Worm (Caenorhabditis elegans) whole organism, late embryonic: ENCODE data around the gene C16A3.2.
A peak's percentile ranks its signal among the peaks of the same experiment; 100 is the strongest.

Source experiments
- C08G9.2 ChIP-seq: sonication (generic microtip); optimal IDR thresholded peaks from 2 replicates; lab custom pipeline; 2016; ENCODE audit warnings: mild to moderate bottlenecking, missing genetic modification characterization, moderate library complexity, missing compliant biosample characterization
- K09A11.1 ChIP-seq: sonication (generic microtip); optimal IDR thresholded peaks from 2 replicates; lab custom pipeline; 2017; ENCODE audit warnings: antibody characterized with exemption, mild to moderate bottlenecking, missing genetic modification characterization, missing compliant biosample characterization; ENCODE audit not compliant: insufficient read depth
- T23F11.4 ChIP-seq: fragments of 200-800 bp; sonication (Bioruptor generic); optimal IDR thresholded peaks from 2 replicates; lab custom pipeline; 2018; ENCODE audit warnings: mild to moderate bottlenecking, missing genetic modification characterization, missing compliant biosample characterization
- Y22D7AL.16 ChIP-seq: sonication (generic microtip); optimal IDR thresholded peaks from 2 replicates; lab custom pipeline; 2016; ENCODE audit warnings: missing genetic modification characterization, missing compliant biosample characterization
- ceh-18 ChIP-seq: sonication (generic microtip); optimal IDR thresholded peaks from 2 replicates; lab custom pipeline; 2016; ENCODE audit warnings: missing genetic modification characterization, missing compliant biosample characterization
- ceh-19 ChIP-seq: fragments of 200-800 bp; sonication (Bioruptor generic); optimal IDR thresholded peaks from 2 replicates; lab custom pipeline; 2018; ENCODE audit warnings: mild to moderate bottlenecking, missing genetic modification characterization, missing compliant biosample characterization
- ceh-22 ChIP-seq: sonication (generic microtip); optimal IDR thresholded peaks from 2 replicates; lab custom pipeline; 2017; ENCODE audit warnings: missing biosample characterization, missing genetic modification characterization
- ceh-30 ChIP-seq: fragments of 150-350 bp; optimal IDR thresholded peaks from 2 replicates; lab custom pipeline; 2014; ENCODE audit warnings: missing biosample characterization, missing genetic modification characterization
- ceh-31 ChIP-seq: sonication (generic microtip); optimal IDR thresholded peaks from 2 replicates; lab custom pipeline; 2016; ENCODE audit warnings: missing genetic modification characterization, missing compliant biosample characterization
- ceh-34 ChIP-seq: sonication (generic microtip); optimal IDR thresholded peaks from 2 replicates; lab custom pipeline; 2016; ENCODE audit warnings: mild to moderate bottlenecking, missing genetic modification characterization, missing compliant biosample characterization
- ceh-48 ChIP-seq: sonication (generic microtip); optimal IDR thresholded peaks from 2 replicates; lab custom pipeline; 2016; ENCODE audit warnings: missing genetic modification characterization, inconsistent platforms, missing compliant biosample characterization
- ceh-6 ChIP-seq: fragments of 200-800 bp; sonication (Bioruptor generic); optimal IDR thresholded peaks from 2 replicates; lab custom pipeline; 2018; ENCODE audit warnings: mild to moderate bottlenecking, missing genetic modification characterization, missing compliant biosample characterization
- che-1 ChIP-seq: sonication (generic microtip); optimal IDR thresholded peaks from 2 replicates; lab custom pipeline; 2016; ENCODE audit warnings: mild to moderate bottlenecking, missing genetic modification characterization, missing compliant biosample characterization
- dmd-4 ChIP-seq: sonication (generic microtip); optimal IDR thresholded peaks from 2 replicates; lab custom pipeline; 2016; ENCODE audit warnings: borderline replicate concordance, missing genetic modification characterization, missing compliant biosample characterization
- dve-1 ChIP-seq: sonication (generic microtip); optimal IDR thresholded peaks from 2 replicates; lab custom pipeline; 2017; ENCODE audit warnings: antibody characterized with exemption, mild to moderate bottlenecking, missing genetic modification characterization, missing compliant biosample characterization
- elt-4 ChIP-seq: sonication (generic microtip); optimal IDR thresholded peaks from 2 replicates; lab custom pipeline; 2016; ENCODE audit warnings: missing genetic modification characterization, missing compliant biosample characterization
- eyg-1 ChIP-seq: sonication (generic microtip); optimal IDR thresholded peaks from 2 replicates; lab custom pipeline; 2016; ENCODE audit warnings: missing genotype, missing genetic modification characterization, missing compliant biosample characterization
- fkh-10 ChIP-seq: fragments of 150-350 bp; optimal IDR thresholded peaks from 2 replicates; lab custom pipeline; 2014; ENCODE audit warnings: missing biosample characterization, missing genetic modification reagents, missing genetic modification characterization
- fkh-6 ChIP-seq: sonication (generic microtip); optimal IDR thresholded peaks from 2 replicates; lab custom pipeline; 2016; ENCODE audit warnings: missing genetic modification characterization, missing compliant biosample characterization
- hlh-13 ChIP-seq: fragments of 200-800 bp; sonication (Bioruptor generic); optimal IDR thresholded peaks from 2 replicates; lab custom pipeline; 2018; ENCODE audit warnings: mild to moderate bottlenecking, missing genetic modification characterization, missing compliant biosample characterization
- hlh-30 ChIP-seq: sonication (generic microtip); optimal IDR thresholded peaks from 2 replicates; lab custom pipeline; 2017; ENCODE audit warnings: antibody characterized with exemption, missing genetic modification characterization, missing compliant biosample characterization; ENCODE audit not compliant: insufficient read depth
- hlh-6 ChIP-seq: sonication (generic microtip); optimal IDR thresholded peaks from 2 replicates; lab custom pipeline; 2016; ENCODE audit warnings: missing genotype, missing genetic modification characterization, missing compliant biosample characterization
- lim-6 ChIP-seq: sonication (generic microtip); optimal IDR thresholded peaks from 2 replicates; lab custom pipeline; 2016; ENCODE audit warnings: missing genetic modification characterization, missing compliant biosample characterization
- madf-2 ChIP-seq: sonication (generic microtip); optimal IDR thresholded peaks from 2 replicates; lab custom pipeline; 2017; ENCODE audit warnings: missing genetic modification characterization, missing compliant biosample characterization
- nfya-1 ChIP-seq: sonication (generic microtip); optimal IDR thresholded peaks from 2 replicates; lab custom pipeline; 2017; ENCODE audit warnings: missing genetic modification characterization, mild to moderate bottlenecking, missing compliant biosample characterization, antibody characterized with exemption, moderate library complexity
- nhr-11 ChIP-seq: fragments of 150-350 bp; optimal IDR thresholded peaks from 2 replicates; lab custom pipeline; 2014; ENCODE audit warnings: missing biosample characterization, missing genetic modification characterization
- nhr-232 ChIP-seq: sonication (generic microtip); optimal IDR thresholded peaks from 2 replicates; lab custom pipeline; 2016; ENCODE audit warnings: missing genetic modification characterization, missing compliant biosample characterization
- pax-1 ChIP-seq: fragments of 150-350 bp; optimal IDR thresholded peaks from 2 replicates; lab custom pipeline; 2014; ENCODE audit warnings: missing biosample characterization, missing genetic modification characterization
- pha-2 ChIP-seq: sonication (generic microtip); optimal IDR thresholded peaks from 2 replicates; lab custom pipeline; 2017; ENCODE audit warnings: mild to moderate bottlenecking, missing genetic modification characterization, missing compliant biosample characterization
- pha-4 ChIP-seq: fragments of 150-350 bp; optimal IDR thresholded peaks from 2 replicates; lab custom pipeline; 2018; ENCODE audit warnings: missing biosample characterization, missing genetic modification reagents, missing genetic modification characterization
- pros-1 ChIP-seq: fragments of 150-350 bp; optimal IDR thresholded peaks from 2 replicates; lab custom pipeline; 2014; ENCODE audit warnings: missing biosample characterization, missing genetic modification reagents, missing genetic modification characterization
- sox-4 ChIP-seq: sonication (generic microtip); optimal IDR thresholded peaks from 2 replicates; lab custom pipeline; 2017; ENCODE audit warnings: mild to moderate bottlenecking, missing genetic modification characterization, inconsistent platforms, missing compliant biosample characterization
- tbx-2 ChIP-seq: sonication (generic microtip); optimal IDR thresholded peaks from 2 replicates; lab custom pipeline; 2016; ENCODE audit warnings: missing genetic modification characterization, missing compliant biosample characterization
- ttx-3 ChIP-seq: sonication (generic microtip); optimal IDR thresholded peaks from 2 replicates; lab custom pipeline; 2016; ENCODE audit warnings: missing genetic modification reagents, missing genetic modification characterization, missing compliant biosample characterization
- unc-3 ChIP-seq, 2 experiments: fragments of 200-800 bp in 1 of 2; sonication (Bioruptor generic) in 1 of 2; sonication (generic microtip) in 1 of 2; conservative IDR thresholded peaks in 1 of 2; optimal IDR thresholded peaks in 1 of 2; 2 replicates each; pipeline versions ENCODE4 v1.3.6 to Lab custom; 2016 to 2022; ENCODE audit warnings: missing compliant biosample characterization in 2 of 2, missing genetic modification characterization in 2 of 2, missing genetic modification reagents in 1 of 2
- unc-42 ChIP-seq: sonication (generic microtip); optimal IDR thresholded peaks from 2 replicates; lab custom pipeline; 2016; ENCODE audit warnings: missing genotype, missing genetic modification characterization, missing compliant biosample characterization
- unc-55 ChIP-seq: sonication (generic microtip); optimal IDR thresholded peaks from 2 replicates; lab custom pipeline; 2017; ENCODE audit warnings: missing biosample characterization, missing genetic modification reagents, missing genetic modification characterization
- unc-86 ChIP-seq: sonication (generic microtip); optimal IDR thresholded peaks from 2 replicates; lab custom pipeline; 2016; ENCODE audit warnings: missing genetic modification characterization, missing compliant biosample characterization
- ztf-16 ChIP-seq: sonication (generic microtip); optimal IDR thresholded peaks from 2 replicates; lab custom pipeline; 2017; ENCODE audit warnings: missing genetic modification characterization, missing compliant biosample characterization

C16A3.2 gene

DNA sequence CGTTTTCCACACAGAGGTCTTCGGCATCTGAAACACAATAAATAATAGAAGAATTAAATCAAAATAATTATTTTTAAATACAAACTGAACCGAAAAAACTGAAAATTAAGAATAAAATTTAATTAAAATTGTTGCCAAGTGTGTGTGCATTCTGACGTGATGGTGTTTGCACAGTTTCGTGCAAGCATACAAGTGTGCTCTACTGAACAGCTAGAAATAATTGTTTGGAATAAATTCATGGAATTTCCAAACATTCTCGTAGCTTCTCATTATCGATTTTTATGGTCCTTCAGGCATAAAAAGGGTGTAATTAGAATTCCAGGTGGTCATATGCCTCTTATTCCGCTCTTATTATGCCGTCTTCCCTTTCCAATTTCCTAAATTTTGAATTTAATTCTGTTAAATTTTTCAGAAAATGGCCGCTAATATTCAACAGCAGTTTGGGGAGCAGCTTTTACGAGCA is 42.2 kb downstream of the C16A3.2 start, which contains the start of the genes mrps-17 and txdc-9 (continued):
- no peak for TF ChIP-seq Y22D7AL.16
- peak; percentile 27 for TF ChIP-seq unc-55 (GFP tag; lab: Kevin White, UChicago)
- TF ChIP-seq ceh-22 (tag; lab: Kevin White, UChicago): no peak
- no peak for TF ChIP-seq pha-2 (tag; lab: Kevin White, UChicago)
- peak; percentile 31 for TF ChIP-seq ceh-34
- no peak for TF ChIP-seq nhr-11 (tag; lab: Kevin White, UChicago)
- no peak for TF ChIP-seq hlh-30
- no peak for TF ChIP-seq pha-4 (tag; lab: Kevin White, UChicago)
- no peak for TF ChIP-seq lim-6 (tag; lab: Kevin White, UChicago)
- TF ChIP-seq madf-2 (tag; lab: Kevin White, UChicago): no peak
- TF ChIP-seq nfya-1: peak; percentile 65
- TF ChIP-seq ceh-30: no peak
- no peak for TF ChIP-seq unc-3 (GFP tag; conservative IDR thresholded peaks at IDR 0.05; lab: Robert Waterston, UW)
- no peak for TF ChIP-seq unc-3 (tag; optimal IDR thresholded peaks at IDR 0.05; lab: Kevin White, UChicago)
- TF ChIP-seq elt-4 (tag; lab: Kevin White, UChicago): no peak
- peak; percentile 52 for TF ChIP-seq unc-86 (tag; lab: Kevin White, UChicago)

DNA sequence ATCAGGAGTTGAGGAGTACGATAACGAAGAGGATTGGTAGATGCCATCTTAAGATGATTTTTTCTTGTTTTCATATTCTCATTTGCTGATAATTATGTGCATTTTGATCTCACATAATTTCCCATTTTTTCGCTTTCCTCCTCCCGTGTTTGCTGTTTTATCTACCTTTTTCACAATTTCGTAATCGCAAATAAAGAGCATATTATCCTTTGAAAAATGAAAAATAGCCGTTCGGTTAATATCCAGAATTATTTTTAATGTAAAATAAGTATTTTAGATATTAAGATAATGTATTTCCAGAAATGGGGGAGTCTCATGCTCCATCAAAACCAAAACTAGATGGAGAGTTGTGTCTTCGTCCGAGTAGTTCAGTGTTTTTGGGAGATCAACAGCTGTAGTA is 43.3 kb downstream of the C16A3.2 start, which contains the start of gene vps-16:
Gene vps-16, plus strand, starts transcription at position 301 of the 400 bp plus-strand sequence.
- TF ChIP-seq ceh-18 (tag; lab: Kevin White, UChicago) (no peak), pax-1 (tag; lab: Kevin White, UChicago) (no peak), hlh-30 (no peak), elt-4 (tag; lab: Kevin White, UChicago) (no peak), fkh-10 (no peak), C08G9.2 (tag; lab: Kevin White, UChicago) (no peak), dmd-4 (tag; lab: Kevin White, UChicago) (no peak), T23F11.4 (GFP tag; lab: Kevin White, UChicago) (no peak), ceh-19 (no peak), ceh-48 (no peak), pros-1 (no peak), ceh-31 (tag; lab: Kevin White, UChicago) (no peak)

DNA sequence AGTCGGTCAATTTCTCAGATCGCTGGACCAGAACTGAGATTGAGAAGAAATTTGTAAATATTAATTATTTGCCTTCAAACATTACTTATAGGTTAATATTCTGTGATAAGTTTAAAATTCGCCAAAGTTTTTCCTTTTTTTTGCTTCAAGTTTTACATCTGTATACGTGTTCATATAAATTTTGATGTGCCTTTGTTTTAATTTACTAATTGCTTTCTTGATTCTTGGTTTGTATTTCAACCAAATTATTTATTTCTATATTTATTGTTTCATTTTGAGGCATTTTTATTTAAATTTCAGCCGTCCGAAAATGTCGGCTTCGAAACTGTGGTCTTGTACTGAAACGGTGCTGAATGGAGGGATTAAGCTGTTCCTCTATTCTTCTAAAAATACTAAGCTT is 46.7 kb downstream of the C16A3.2 start, which contains the start of gene C05D11.1:
Gene C05D11.1, plus strand, starts transcription at position 301 of the 400 bp plus-strand sequence.
- no peak for TF ChIP-seq pros-1
- TF ChIP-seq ceh-18 (tag; lab: Kevin White, UChicago): no peak
- no peak for TF ChIP-seq sox-4
- TF ChIP-seq K09A11.1 (tag; lab: Kevin White, UChicago): no peak
- TF ChIP-seq ttx-3 (tag; lab: Kevin White, UChicago): no peak
- no peak for TF ChIP-seq ceh-31 (tag; lab: Kevin White, UChicago)
- no peak for TF ChIP-seq dmd-4 (tag; lab: Kevin White, UChicago)
- TF ChIP-seq ceh-6 (GFP tag; lab: Kevin White, UChicago): no peak
- TF ChIP-seq ztf-16 (tag; lab: Kevin White, UChicago): no peak
- TF ChIP-seq che-1 (tag; lab: Kevin White, UChicago): no peak
- no peak for TF ChIP-seq tbx-2 (tag; lab: Kevin White, UChicago)
- TF ChIP-seq unc-42 (tag; lab: Kevin White, UChicago): no peak
- no peak for TF ChIP-seq madf-2 (tag; lab: Kevin White, UChicago)
- no peak for TF ChIP-seq pha-2 (tag; lab: Kevin White, UChicago)
- no peak for TF ChIP-seq hlh-13
- TF ChIP-seq hlh-6 (tag; lab: Kevin White, UChicago): no peak
- no peak for TF ChIP-seq nhr-232 (tag; lab: Kevin White, UChicago)
- TF ChIP-seq fkh-6 (tag; lab: Kevin White, UChicago): no peak
- no peak for TF ChIP-seq dve-1 (tag; lab: Kevin White, UChicago)
- no peak for TF ChIP-seq eyg-1 (tag; lab: Kevin White, UChicago)
